Worm (Caenorhabditis elegans): ENCODE measurements around the gene C27A7.5.

C27A7.5 gene

DNA sequence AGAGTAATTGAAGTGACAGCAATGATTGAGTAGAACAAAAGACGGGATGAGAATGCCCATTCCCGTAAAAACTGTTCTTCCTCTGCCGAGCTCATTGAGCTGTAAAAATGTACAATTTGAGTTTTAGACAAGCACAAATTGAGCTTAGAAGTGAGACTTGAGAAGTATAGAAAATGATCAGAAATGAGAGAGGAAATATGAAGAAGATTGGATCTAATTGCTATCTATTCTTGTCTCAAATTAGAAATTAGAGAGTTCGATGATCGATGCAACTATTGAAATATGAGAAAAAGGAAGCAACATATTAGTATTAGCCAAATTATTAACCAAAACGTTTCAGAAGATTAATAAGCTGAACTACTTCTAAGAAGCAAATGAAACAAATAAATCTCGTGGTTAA is 8.0 kb upstream of the C27A7.5 start, which contains the start of gene ZK863.1:
ZK863.1 (minus strand) TSS at position 101 of the 400 bp plus-strand sequence.
- TF ChIP-seq unc-39 (tag; optimal IDR thresholded peaks at IDR 0.05) (no peak), ceh-9 (tag; optimal IDR thresholded peaks at IDR 0.05) (no peak), ceh-16 (tag; optimal IDR thresholded peaks at IDR 0.05) (no peak), lin-15B (tag; optimal IDR thresholded peaks at IDR 0.05) (no peak), eor-1 (tag; optimal IDR thresholded peaks at IDR 0.05) (no peak), nhr-77 (tag; optimal IDR thresholded peaks at IDR 0.05) (no peak), pha-4 (tag; optimal IDR thresholded peaks at IDR 0.05) (no peak), elt-2 (tag; optimal IDR thresholded peaks at IDR 0.05) (no peak), lsy-12 (tag; optimal IDR thresholded peaks at IDR 0.05) (no peak), R02D3.7 (tag; optimal IDR thresholded peaks at IDR 0.05) (no peak), ztf-11 (tag; optimal IDR thresholded peaks at IDR 0.05) (no peak), ceh-28 (tag; optimal IDR thresholded peaks at IDR 0.05) (no peak), elt-3 (tag; optimal IDR thresholded peaks at IDR 0.05) (no peak), nhr-25 (tag; optimal IDR thresholded peaks at IDR 0.05) (no peak), hmg-11 (tag; optimal IDR thresholded peaks at IDR 0.05) (no peak), lin-39 (tag; optimal IDR thresholded peaks at IDR 0.05) (no peak), nhr-237 (tag; optimal IDR thresholded peaks at IDR 0.05) (no peak), ztf-4 (tag; optimal IDR thresholded peaks at IDR 0.05) (no peak), mml-1 (tag; optimal IDR thresholded peaks at IDR 0.05) (no peak), ZK546.5 (tag; optimal IDR thresholded peaks at IDR 0.05) (no peak)

DNA sequence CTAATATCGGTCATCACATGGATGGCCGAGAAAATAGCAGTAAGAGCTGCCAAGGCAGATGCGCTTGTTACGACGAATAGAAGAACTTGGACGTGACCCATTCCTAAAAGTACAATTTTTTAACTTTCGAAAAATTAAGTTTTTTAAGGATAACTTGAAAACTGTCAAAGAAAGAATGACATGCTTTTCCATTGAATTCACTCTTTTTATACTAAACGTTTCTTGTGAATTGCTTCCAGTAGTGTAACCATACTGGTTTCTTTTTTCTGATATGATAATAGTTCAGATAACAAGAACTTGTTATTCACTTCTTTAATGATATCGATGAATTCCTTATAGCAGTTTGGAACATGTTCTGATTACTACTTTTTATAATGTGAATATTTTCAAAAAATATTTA is 5.5 kb upstream of the C27A7.5 start, which contains the start of gene col-37:
col-37 (minus strand) TSS at position 101 of the 400 bp plus-strand sequence.
- TF ChIP-seq tbx-2 (tag; optimal IDR thresholded peaks at IDR 0.05) (no peak), mml-1 (tag; optimal IDR thresholded peaks at IDR 0.05) (no peak), skn-1 (tag; optimal IDR thresholded peaks at IDR 0.05) (no peak), elt-1 (tag; optimal IDR thresholded peaks at IDR 0.05) (no peak), sea-2 (GFP tag; optimal IDR thresholded peaks at IDR 0.05) (no peak), elt-2 (tag; optimal IDR thresholded peaks at IDR 0.05) (no peak), lsy-12 (tag; optimal IDR thresholded peaks at IDR 0.05) (no peak), nhr-77 (tag; optimal IDR thresholded peaks at IDR 0.05) (no peak), aly-2 (tag; optimal IDR thresholded peaks at IDR 0.05) (no peak), ztf-11 (tag; optimal IDR thresholded peaks at IDR 0.05) (no peak), zag-1 (tag; optimal IDR thresholded peaks at IDR 0.05) (no peak), nhr-76 (tag; optimal IDR thresholded peaks at IDR 0.05) (no peak), nhr-43 (tag; optimal IDR thresholded peaks at IDR 0.05; ENCODE audit: poor library complexity, severe bottlenecking) (no peak), lin-39 (tag; optimal IDR thresholded peaks at IDR 0.05) (no peak), nhr-23 (tag; optimal IDR thresholded peaks at IDR 0.05) (no peak), fkh-10 (GFP tag; optimal IDR thresholded peaks at IDR 0.05) (no peak), fkh-2 (tag; optimal IDR thresholded peaks at IDR 0.05) (no peak), nfya-1 (tag; optimal IDR thresholded peaks at IDR 0.05; ENCODE audit: insufficient read depth) (no peak)

DNA sequence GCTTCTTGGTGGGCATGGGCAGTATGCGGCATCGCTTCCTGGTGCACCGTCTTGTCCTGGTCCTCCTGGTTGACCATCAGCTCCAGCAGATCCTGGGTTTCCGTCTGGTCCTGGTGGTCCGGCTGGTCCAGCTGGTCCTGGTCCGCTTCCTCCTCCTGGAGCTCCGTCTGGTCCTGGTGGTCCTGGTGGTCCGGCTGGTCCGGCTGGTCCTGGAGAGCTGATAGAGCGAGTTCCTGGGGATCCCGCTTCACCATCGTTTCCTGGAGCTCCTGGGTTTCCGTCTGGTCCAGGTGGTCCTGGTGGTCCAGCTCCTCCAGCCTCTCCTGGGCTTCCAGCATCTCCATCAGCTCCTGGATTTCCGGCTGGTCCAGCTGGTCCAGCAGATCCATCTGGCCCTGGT is 4.9 kb upstream of the C27A7.5 start:
- TF ChIP-seq fkh-2 (tag; optimal IDR thresholded peaks at IDR 0.05) (no peak), ceh-9 (tag; optimal IDR thresholded peaks at IDR 0.05) (no peak), elt-1 (tag; optimal IDR thresholded peaks at IDR 0.05) (no peak), ceh-16 (tag; optimal IDR thresholded peaks at IDR 0.05) (no peak), ztf-11 (tag; optimal IDR thresholded peaks at IDR 0.05) (no peak), nhr-23 (tag; optimal IDR thresholded peaks at IDR 0.05) (no peak), ZK546.5 (tag; optimal IDR thresholded peaks at IDR 0.05) (no peak), egl-27 (tag; optimal IDR thresholded peaks at IDR 0.05) (no peak), lsy-12 (tag; optimal IDR thresholded peaks at IDR 0.05) (no peak), aly-2 (tag; optimal IDR thresholded peaks at IDR 0.05) (no peak), mml-1 (tag; optimal IDR thresholded peaks at IDR 0.05) (no peak), nfya-1 (tag; optimal IDR thresholded peaks at IDR 0.05; ENCODE audit: insufficient read depth) (no peak), jun-1 (tag; optimal IDR thresholded peaks at IDR 0.05) (no peak), R02D3.7 (tag; optimal IDR thresholded peaks at IDR 0.05) (no peak), snpc-4 (tag; optimal IDR thresholded peaks at IDR 0.05) (no peak), daf-12 (tag; optimal IDR thresholded peaks at IDR 0.05) (no peak), nhr-67 (tag; optimal IDR thresholded peaks at IDR 0.05) (no peak), nhr-28 (tag; optimal IDR thresholded peaks at IDR 0.05) (no peak), fos-1 (tag; optimal IDR thresholded peaks at IDR 0.05) (no peak), lin-15B (tag; optimal IDR thresholded peaks at IDR 0.05) (no peak)

Data from whole organism, L3 larva.